1 worm cellular context compared by ENCODE assay signal in genomic region chrII:2804949-2805348, ce11.
TF ChIP-seq lines count a peak whose summit lies in the region.

No protein-coding gene starts in this region.

TF ChIP-seq in whole organism, L4 larva, 104 proteins besides CTCF, POLR2A, EP300 and RAD21 (continued from another document):
- TF ChIP-seq lin-1 (GFP tag; IDR thresholded peaks at IDR 0.05; lab: Robert Waterston, UW) (0 out of 2 replicates have a peak, but pooled peaks have one; percentile 22), nhr-6 (tag; optimal IDR thresholded peaks at IDR 0.05; lab: Kevin White, UChicago) (no peak), mxl-2 (GFP tag; conservative IDR thresholded peaks at IDR 0.05; lab: Robert Waterston, UW) (no peak), ceh-62 (tag; optimal IDR thresholded peaks at IDR 0.05; lab: Kevin White, UChicago) (no peak), cey-2 (tag; optimal IDR thresholded peaks at IDR 0.05; lab: Kevin White, UChicago; ENCODE audit: borderline replicate concordance, insufficient read depth) (no peak), mdl-1 (tag; optimal IDR thresholded peaks at IDR 0.05; lab: Kevin White, UChicago) (no peak), zfp-2 (tag; optimal IDR thresholded peaks at IDR 0.05; lab: Kevin White, UChicago) (no peak), nhr-25 (tag; optimal IDR thresholded peaks at IDR 0.05; lab: Kevin White, UChicago; ENCODE audit: borderline replicate concordance, insufficient read depth) (no peak), dmd-6 (GFP tag; IDR thresholded peaks at IDR 0.05; lab: Robert Waterston, UW) (peak; percentile 85), snpc-1.2 (GFP tag; IDR thresholded peaks at IDR 0.05; lab: Robert Waterston, UW) (no peak), unc-39 (tag; optimal IDR thresholded peaks at IDR 0.05; lab: Kevin White, UChicago) (no peak), hlh-30 (tag; optimal IDR thresholded peaks at IDR 0.05; lab: Kevin White, UChicago; ENCODE audit: insufficient read depth) (peak; percentile 80), Y75B8A.6 (GFP tag; IDR thresholded peaks at IDR 0.05; lab: Robert Waterston, UW) (no peak), lin-29 (GFP tag; IDR thresholded peaks at IDR 0.05; lab: Robert Waterston, UW) (no peak), pha-4 (GFP tag; IDR thresholded peaks at IDR 0.05; lab: Robert Waterston, UW) (0 out of 2 replicates have a peak, but pooled peaks have one; percentile 52), pha-4 (tag; optimal IDR thresholded peaks at IDR 0.05; lab: Kevin White, UChicago) (no peak), F10B5.3 (tag; optimal IDR thresholded peaks at IDR 0.05; lab: Kevin White, UChicago) (no peak), madf-5 (GFP tag; IDR thresholded peaks at IDR 0.05; lab: Robert Waterston, UW) (no peak), lir-3 (tag; optimal IDR thresholded peaks at IDR 0.05; lab: Kevin White, UChicago) (no peak), gei-8 (GFP tag; optimal IDR thresholded peaks at IDR 0.05; lab: Kevin White, UChicago) (no peak), nhr-42 (GFP tag; IDR thresholded peaks at IDR 0.05; lab: Robert Waterston, UW) (no peak), dve-1 (tag; optimal IDR thresholded peaks at IDR 0.05; lab: Kevin White, UChicago; ENCODE audit: insufficient read depth) (peak; percentile 79), lsy-2 (tag; optimal IDR thresholded peaks at IDR 0.05; lab: Kevin White, UChicago) (no peak), tra-1 (GFP tag; IDR thresholded peaks at IDR 0.05; lab: Robert Waterston, UW) (peak; percentile 64; the same call in 1 of the 2 replicates), sdz-12 (GFP tag; optimal IDR thresholded peaks at IDR 0.05; lab: Kevin White, UChicago) (no peak), ceh-28 (tag; optimal IDR thresholded peaks at IDR 0.05; lab: Kevin White, UChicago) (no peak), vab-7 (GFP tag; IDR thresholded peaks at IDR 0.05; lab: Robert Waterston, UW) (no peak), daf-16 (GFP tag; optimal IDR thresholded peaks at IDR 0.05; lab: Kevin White, UChicago) (no peak), daf-16 (tag; optimal IDR thresholded peaks at IDR 0.05; lab: Kevin White, UChicago) (no peak), madf-9 (GFP tag; conservative IDR thresholded peaks at IDR 0.05; lab: Robert Waterston, UW) (no peak), dpl-1 (GFP tag; optimal IDR thresholded peaks at IDR 0.05; lab: Kevin White, UChicago) (no peak), set-16 (GFP tag; IDR thresholded peaks at IDR 0.05; lab: Robert Waterston, UW) (peak; percentile 26; the same call in 1 of the 2 replicates), ztf-7 (tag; optimal IDR thresholded peaks at IDR 0.05; lab: Kevin White, UChicago) (no peak), ceh-32 (tag; optimal IDR thresholded peaks at IDR 0.05; lab: Kevin White, UChicago; ENCODE audit: poor library complexity) (no peak), egl-27 (tag; optimal IDR thresholded peaks at IDR 0.05; lab: Kevin White, UChicago) (no peak), ces-1 (GFP tag; optimal IDR thresholded peaks at IDR 0.05; lab: Kevin White, UChicago) (no peak), T20F7.1 (GFP tag; optimal IDR thresholded peaks at IDR 0.05; lab: Kevin White, UChicago) (no peak), hif-1 (tag; optimal IDR thresholded peaks at IDR 0.05; lab: Kevin White, UChicago) (no peak), lin-15B (tag; optimal IDR thresholded peaks at IDR 0.05; lab: Kevin White, UChicago) (no peak), aly-2 (tag; optimal IDR thresholded peaks at IDR 0.05; lab: Kevin White, UChicago) (no peak), unc-62 (GFP tag; optimal IDR thresholded peaks at IDR 0.05 in 1 of 2; lab: Kevin White, UChicago) (no peak), unc-62 (tag; optimal IDR thresholded peaks at IDR 0.05; lab: Kevin White, UChicago) (no peak), lin-38 (GFP tag; IDR thresholded peaks at IDR 0.05; lab: Robert Waterston, UW) (no peak), zag-1 (tag; optimal IDR thresholded peaks at IDR 0.05; lab: Kevin White, UChicago) (no peak), fkh-10 (GFP tag; optimal IDR thresholded peaks at IDR 0.05; lab: Kevin White, UChicago) (no peak), daf-12 (tag; optimal IDR thresholded peaks at IDR 0.05; lab: Kevin White, UChicago) (no peak), attf-4 (tag; optimal IDR thresholded peaks at IDR 0.05; lab: Kevin White, UChicago) (no peak), ctbp-1 (GFP tag; IDR thresholded peaks at IDR 0.05; lab: Robert Waterston, UW) (no peak), zip-2 (tag; optimal IDR thresholded peaks at IDR 0.05; lab: Kevin White, UChicago) (no peak), dmd-9 (GFP tag; IDR thresholded peaks at IDR 0.05; lab: Robert Waterston, UW) (no peak), Y48G9A.11 (GFP tag; IDR thresholded peaks at IDR 0.05; lab: Robert Waterston, UW) (no peak), nhr-111 (GFP tag; optimal IDR thresholded peaks at IDR 0.05; lab: Kevin White, UChicago) (no peak)
